Worm (Caenorhabditis elegans) whole organism, early embryonic: ENCODE results near the gene gpd-1.

Experiments used
- ama-1 ChIP-seq: fragments of 150-350 bp; optimal IDR thresholded peaks from 2 replicates; lab custom pipeline; 2014
- hmbx-1 ChIP-seq: sonication (generic microtip); optimal IDR thresholded peaks from 2 replicates; lab custom pipeline; 2016; ENCODE audit warnings: mild to moderate bottlenecking, missing genetic modification characterization, missing compliant biosample characterization
- tra-4 ChIP-seq: sonication (generic microtip); optimal IDR thresholded peaks from 2 replicates; lab custom pipeline; 2017; ENCODE audit warnings: missing genetic modification characterization, missing compliant biosample characterization

DNA sequence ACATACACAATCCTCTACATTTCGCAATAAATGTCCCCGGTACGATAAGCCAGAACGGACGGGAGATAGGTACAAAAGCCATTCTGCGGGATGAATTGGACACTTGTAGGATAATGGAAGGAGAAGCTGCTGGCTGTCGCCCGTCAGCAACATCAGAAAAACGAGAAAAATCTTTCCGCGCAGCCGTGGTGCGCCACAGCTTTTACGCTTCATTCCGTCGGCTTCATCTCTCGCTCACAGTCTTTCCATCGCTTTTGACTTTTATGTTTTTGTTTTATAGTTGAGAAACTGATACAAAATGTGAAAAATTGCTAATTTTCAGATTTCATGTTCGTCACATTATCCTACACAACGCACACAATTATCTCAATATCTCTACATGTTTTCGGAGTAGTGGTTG lies 47.9 kb upstream of the gpd-1 start, which contains the start of gene C07E3.10:
- no peak for TF ChIP-seq tra-4
- no peak for TF ChIP-seq hmbx-1 (tag; lab: Kevin White, UChicago)
- no peak for TF ChIP-seq ama-1 (lab: Kevin White, UChicago)
